Fruit fly (Drosophila melanogaster): Measurements from ENCODE around the gene CG33290.
A peak's percentile ranks its signal among the peaks of the same experiment; 100 is the strongest.

DNA sequence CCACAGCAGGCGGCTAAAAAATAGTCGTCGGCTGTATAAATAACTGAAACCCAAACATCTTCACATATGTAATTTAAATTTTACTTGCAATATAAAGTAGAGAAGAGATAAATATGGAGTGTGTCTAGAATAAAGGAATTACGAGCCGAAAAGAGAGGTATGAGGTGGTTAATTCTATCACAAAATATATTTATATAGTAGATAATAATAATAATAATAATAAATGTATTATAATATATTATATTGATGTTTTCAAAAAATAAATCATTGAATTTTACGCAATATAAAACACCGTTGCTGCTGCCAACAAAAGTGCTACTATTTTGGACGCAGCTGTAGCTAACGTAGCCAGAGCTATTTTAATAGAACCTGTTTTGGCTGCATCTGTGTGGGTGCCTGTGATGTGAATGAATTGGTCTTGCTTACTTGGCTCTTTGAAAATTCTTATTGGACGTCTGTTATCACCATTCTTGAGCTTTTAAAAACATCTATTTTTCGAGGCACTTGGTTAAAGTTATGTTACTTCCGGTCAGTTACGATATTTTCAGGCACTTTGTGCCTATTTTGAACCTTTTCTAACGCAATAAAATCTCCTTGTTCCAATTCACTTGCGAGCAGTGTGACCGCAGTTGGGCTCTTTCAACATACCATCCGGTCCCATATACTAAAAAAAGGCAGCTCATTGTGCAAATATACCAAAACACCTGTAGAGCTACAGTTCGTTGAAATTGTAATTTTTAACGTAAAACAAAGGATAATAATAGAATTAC lies 45.1 kb upstream of the CG33290 start, which contains the start of gene Hr78:
- TF ChIP-seq CG7045 (GFP tag; optimal IDR thresholded peaks at IDR 0.05) (peak; percentile 58), CG14711 (tag; optimal IDR thresholded peaks at IDR 0.05) (peak; percentile 64), pad (GFP tag; optimal IDR thresholded peaks at IDR 0.05) (no peak), cic (GFP tag; optimal IDR thresholded peaks at IDR 0.05) (peak; percentile 74), kay (GFP tag; ENCODE audit: borderline replicate concordance) (no peak), toe (GFP tag; optimal IDR thresholded peaks at IDR 0.05) (no peak), CG33017 (tag; optimal IDR thresholded peaks at IDR 0.05) (peak; percentile 68), CG7101 (tag; optimal IDR thresholded peaks at IDR 0.05) (peak; percentile 61), Clk (GFP tag; optimal IDR thresholded peaks at IDR 0.05) (no peak), CG11617 (GFP tag; optimal IDR thresholded peaks at IDR 0.05) (peak; percentile 67), bab1 (GFP tag; optimal IDR thresholded peaks at IDR 0.05) (peak; percentile 38), Hr96 (GFP tag; optimal IDR thresholded peaks at IDR 0.05) (no peak), CG12768 (GFP tag; optimal IDR thresholded peaks at IDR 0.05) (peak; percentile 48)

Data from whole organism, adult.